Worm (Caenorhabditis elegans): ENCODE measurements around the gene R160.13.
"Not testable (repeated sequence)": the region's sequence is repeated elsewhere in the genome, so short reads cannot be mapped to it uniquely, and the experiment has no call there.

R160.13 gene

ce11 chrX:4339332-4339731 is 32.0 kb downstream of the R160.13 start, which contains the start of gene cst-1:
cst-1 (plus strand) TSS chrX:4339632.
- not testable (repeated sequence) for TF ChIP-seq unc-62 (GFP tag; optimal IDR thresholded peaks at IDR 0.05); hlh-1 (tag; optimal IDR thresholded peaks at IDR 0.05); mab-5 (tag; optimal IDR thresholded peaks at IDR 0.05)

DNA sequence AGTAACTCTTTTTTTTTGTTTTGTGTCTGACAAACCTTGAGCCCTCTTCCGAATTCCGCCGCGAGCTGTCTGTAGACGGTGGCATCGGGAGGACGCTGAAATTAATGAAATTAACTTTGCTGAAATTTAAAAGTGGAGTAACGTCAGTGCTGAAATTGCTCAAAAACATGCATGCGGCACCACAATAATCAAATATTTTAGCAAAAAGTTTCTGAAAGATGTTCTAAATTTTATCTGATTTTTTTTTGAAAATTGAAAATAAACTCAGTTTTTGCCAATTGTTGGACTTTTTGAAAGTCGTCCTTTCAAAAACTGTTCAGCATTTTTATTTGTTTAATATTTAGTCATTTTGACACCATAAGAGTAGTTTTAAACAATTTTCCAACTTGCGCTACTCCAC is 35.4 kb downstream of the R160.13 start, which contains the start of gene cst-2:
cst-2 (minus strand) TSS at position 101 of the 400 bp plus-strand sequence.
- not testable (repeated sequence) for TF ChIP-seq elt-3, nhr-2, M03D4.4 (tag; optimal IDR thresholded peaks at IDR 0.05)

DNA sequence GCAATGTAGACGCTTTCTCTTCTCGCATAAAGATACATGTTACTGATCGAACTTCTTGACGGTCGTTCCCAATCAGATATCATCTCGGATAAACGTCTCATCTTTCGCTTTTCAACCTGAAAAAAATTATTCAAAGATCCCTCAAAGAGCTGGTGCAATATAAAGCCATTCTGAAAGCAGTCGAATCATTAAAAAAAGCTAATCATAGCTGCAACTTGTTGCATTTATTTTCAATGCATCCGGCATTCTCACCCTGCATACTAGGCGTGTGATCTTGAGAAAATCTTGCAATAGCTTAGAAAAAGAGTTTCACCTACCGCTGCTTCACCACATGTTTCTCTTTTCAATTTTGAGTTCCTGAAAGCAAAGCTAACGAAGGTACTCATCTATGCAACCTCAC is 39.0 kb downstream of the R160.13 start, which contains the start of gene C24A8.6:
C24A8.6 (minus strand) TSS at position 101 of the 400 bp plus-strand sequence.
- TF ChIP-seq sptf-1, blmp-1, hlh-1 (tag; optimal IDR thresholded peaks at IDR 0.05): not testable (repeated sequence)

DNA sequence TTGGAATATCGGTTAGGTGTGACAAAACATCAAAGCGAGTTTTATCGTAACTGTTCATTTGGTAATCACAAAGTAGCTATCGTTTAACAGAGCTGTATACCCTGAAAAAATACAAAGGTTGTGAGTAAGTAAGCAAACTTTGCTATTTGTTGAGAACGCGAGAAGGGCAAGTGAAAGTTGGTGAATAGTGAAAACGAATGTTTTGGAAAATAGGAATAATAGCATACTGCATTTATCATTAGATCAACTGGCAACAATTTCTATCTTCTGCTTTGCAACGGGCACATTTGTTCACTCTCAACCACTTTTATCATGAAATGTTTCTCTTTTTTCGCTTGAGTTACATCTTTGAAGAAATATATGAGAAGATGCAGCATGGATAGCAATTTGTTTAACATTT is 42.5 kb downstream of the R160.13 start, which contains the start of gene C24A8.5:
C24A8.5 (minus strand) TSS at position 101 of the 400 bp plus-strand sequence.
- TF ChIP-seq ces-1 (GFP tag; optimal IDR thresholded peaks at IDR 0.05) (no peak), ceh-39 (tag; optimal IDR thresholded peaks at IDR 0.05) (no peak), tbx-8 (GFP tag; optimal IDR thresholded peaks at IDR 0.05) (no peak), pha-4 (tag; optimal IDR thresholded peaks at IDR 0.05) (no peak), ceh-43 (GFP tag; optimal IDR thresholded peaks at IDR 0.05) (no peak), zip-8 (tag; optimal IDR thresholded peaks at IDR 0.05) (no peak), elt-1 (tag; optimal IDR thresholded peaks at IDR 0.05; ENCODE audit: borderline replicate concordance, insufficient read depth) (no peak)

DNA sequence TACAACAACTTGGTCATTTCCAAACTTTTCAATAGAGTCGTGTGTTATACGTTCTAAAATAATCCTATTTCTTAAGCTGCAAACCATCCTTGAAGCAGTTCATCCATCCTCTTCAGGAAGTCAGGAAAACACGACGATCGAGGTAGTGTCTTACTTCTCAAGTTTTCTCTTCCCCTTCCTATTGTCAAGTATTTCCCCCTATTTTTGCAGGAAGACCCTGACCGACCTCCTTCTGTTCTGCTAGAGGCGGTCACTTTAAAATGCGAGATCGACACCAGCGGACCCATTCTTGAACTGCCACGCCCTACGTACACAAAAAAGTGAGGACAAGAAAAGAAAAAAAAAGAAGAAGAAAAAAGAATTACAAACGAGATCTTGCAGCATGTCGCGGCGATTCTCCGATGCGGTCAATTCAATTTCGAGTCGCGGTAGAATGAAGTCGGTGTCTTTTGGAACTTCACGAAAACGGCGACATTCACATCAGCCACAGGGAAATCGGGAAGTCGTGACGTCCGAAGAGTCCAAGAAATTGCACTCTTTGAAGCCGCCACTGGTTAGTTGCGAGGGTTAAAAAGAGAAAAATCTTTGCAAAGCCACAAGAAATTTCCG is 48.4 kb downstream of the R160.13 start:
- TF ChIP-seq ces-1 (GFP tag; optimal IDR thresholded peaks at IDR 0.05), result peak; percentile 41
- TF ChIP-seq blmp-1 (tag; optimal IDR thresholded peaks at IDR 0.05), result no peak
- no peak for TF ChIP-seq hlh-1 (tag; optimal IDR thresholded peaks at IDR 0.05)
